Worm (Caenorhabditis elegans) whole organism, early embryonic: Measurements from ENCODE around the gene D2023.4.

Experiments
- B0310.2 ChIP-seq: sonication (generic microtip); optimal IDR thresholded peaks from 2 replicates; lab custom pipeline; 2016; ENCODE audit warnings: mild to moderate bottlenecking, missing genetic modification characterization, missing compliant biosample characterization
- F13C5.2 ChIP-seq: sonication (generic microtip); optimal IDR thresholded peaks from 2 replicates; lab custom pipeline; 2017; ENCODE audit warnings: mild to moderate bottlenecking, missing genetic modification characterization, inconsistent platforms, missing compliant biosample characterization
- aly-1 ChIP-seq: sonication (generic microtip); optimal IDR thresholded peaks from 2 replicates; lab custom pipeline; 2016; ENCODE audit warnings: missing genetic modification characterization, missing compliant biosample characterization
- ama-1 ChIP-seq: fragments of 150-350 bp; optimal IDR thresholded peaks from 2 replicates; lab custom pipeline; 2014
- ceh-13 ChIP-seq: fragments of 200-800 bp; sonication (Bioruptor generic); optimal IDR thresholded peaks from 2 replicates; lab custom pipeline; 2018; ENCODE audit warnings: mild to moderate bottlenecking, missing genetic modification characterization, missing compliant biosample characterization
- ceh-36 ChIP-seq: sonication (generic microtip); optimal IDR thresholded peaks from 2 replicates; lab custom pipeline; 2016; ENCODE audit warnings: missing genetic modification characterization, inconsistent platforms, missing compliant biosample characterization
- ets-7 ChIP-seq: sonication (generic microtip); optimal IDR thresholded peaks from 2 replicates; lab custom pipeline; 2016; ENCODE audit warnings: missing genotype, missing genetic modification characterization, missing compliant biosample characterization
- flt-1 ChIP-seq: fragments of 200-800 bp; sonication (Bioruptor generic); IDR thresholded peaks from 2 replicates; pipeline ENCODE4 v1.3.6; 2022; ENCODE audit warnings: missing genetic modification characterization, missing compliant biosample characterization
- hmbx-1 ChIP-seq: sonication (generic microtip); optimal IDR thresholded peaks from 2 replicates; lab custom pipeline; 2016; ENCODE audit warnings: mild to moderate bottlenecking, missing genetic modification characterization, missing compliant biosample characterization
- hmg-4 ChIP-seq: fragments of 200-800 bp; sonication (Bioruptor generic); optimal IDR thresholded peaks from 2 replicates; lab custom pipeline; 2018; ENCODE audit warnings: mild to moderate bottlenecking, missing genetic modification characterization, missing compliant biosample characterization
- hnd-1 ChIP-seq: sonication (generic microtip); optimal IDR thresholded peaks from 2 replicates; lab custom pipeline; 2016; ENCODE audit warnings: missing genetic modification characterization, missing compliant biosample characterization
- pes-1 ChIP-seq: fragments of 200-800 bp; sonication (Bioruptor generic); IDR thresholded peaks from 2 replicates; pipeline ENCODE4 v1.3.6; 2022; ENCODE audit warnings: missing genetic modification reagents, missing genetic modification characterization, missing compliant biosample characterization
- scrt-1 ChIP-seq: fragments of 200-800 bp; sonication (Bioruptor generic); IDR thresholded peaks from 2 replicates; pipeline ENCODE4 v1.3.6; 2022; ENCODE audit warnings: missing genetic modification characterization, missing compliant biosample characterization
- sea-1 ChIP-seq: fragments of 200-800 bp; sonication (Bioruptor generic); conservative IDR thresholded peaks from 2 replicates; pipeline ENCODE4 v1.3.6; 2022; ENCODE audit warnings: missing genetic modification characterization, missing compliant biosample characterization
- tbx-11 ChIP-seq: fragments of 200-800 bp; sonication (Bioruptor generic); IDR thresholded peaks from 2 replicates; pipeline ENCODE4 v1.3.6; 2022; ENCODE audit warnings: missing genetic modification characterization, missing compliant biosample characterization
- tbx-37 ChIP-seq: fragments of 200-800 bp; sonication (Bioruptor generic); conservative IDR thresholded peaks from 2 replicates; pipeline ENCODE4 v1.3.6; 2022; ENCODE audit warnings: missing genetic modification reagents, missing genetic modification characterization, missing compliant biosample characterization
- tra-4 ChIP-seq: sonication (generic microtip); optimal IDR thresholded peaks from 2 replicates; lab custom pipeline; 2017; ENCODE audit warnings: missing genetic modification characterization, missing compliant biosample characterization

The D2023.4 gene

DNA sequence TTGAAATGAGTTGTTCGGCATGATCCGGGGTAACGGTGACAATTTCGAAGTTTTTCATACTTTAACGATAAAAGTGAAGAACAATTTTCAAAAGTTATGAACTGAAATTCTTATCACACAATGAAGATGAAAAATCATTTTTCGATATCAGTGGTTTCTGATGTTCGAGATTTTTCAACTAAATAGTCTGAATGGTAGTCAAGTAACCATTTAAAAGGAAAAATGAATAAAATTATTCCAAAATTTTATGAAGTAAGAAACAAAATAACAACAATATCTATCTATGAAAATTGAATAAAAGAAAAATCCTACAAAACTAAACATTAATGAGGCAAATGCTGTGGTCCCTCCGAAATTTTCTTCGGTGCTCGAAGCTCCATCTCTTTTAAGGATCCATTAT is at the start of gene D2023.4:
Gene D2023.4, minus strand, starts transcription at position 101 of the 400 bp plus-strand sequence.
- TF ChIP-seq flt-1 (no peak), hmbx-1 (no peak), tbx-11 (GFP tag; lab: Robert Waterston, UW) (no peak), ceh-36 (tag; lab: Kevin White, UChicago) (no peak), hmg-4 (GFP tag; lab: Kevin White, UChicago) (no peak), ceh-13 (GFP tag; lab: Kevin White, UChicago) (no peak), ama-1 (lab: Kevin White, UChicago) (no peak), sea-1 (GFP tag; lab: Robert Waterston, UW) (no peak), scrt-1 (GFP tag; lab: Robert Waterston, UW) (no peak), tra-4 (tag; lab: Kevin White, UChicago) (no peak), tbx-37 (GFP tag; lab: Robert Waterston, UW) (no peak), pes-1 (no peak), aly-1 (tag; lab: Kevin White, UChicago) (no peak), F13C5.2 (tag; lab: Kevin White, UChicago) (no peak), ets-7 (tag; lab: Kevin White, UChicago) (no peak), hnd-1 (tag; lab: Kevin White, UChicago) (no peak)

DNA sequence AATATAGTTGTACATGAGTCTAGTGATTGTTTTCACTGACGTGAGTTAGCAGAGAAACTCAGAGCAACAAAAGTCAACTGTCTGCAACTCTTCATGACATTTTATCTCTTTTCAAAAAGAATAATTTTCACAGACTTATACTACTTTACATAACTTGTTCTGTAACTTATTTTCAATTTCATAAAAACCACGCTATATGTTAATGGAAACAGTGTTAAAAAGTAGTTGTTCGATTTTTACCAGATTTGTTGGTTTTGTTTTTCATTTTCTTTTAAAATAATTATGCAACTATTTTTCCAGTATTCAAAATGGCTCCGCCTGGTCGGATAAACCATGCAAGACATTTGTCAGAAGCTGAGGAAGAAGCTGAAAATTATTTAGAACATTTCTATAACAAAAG is 49.5 kb upstream of the D2023.4 start, which contains the start of gene sulp-4:
Gene sulp-4, plus strand, starts transcription at position 301 of the 400 bp plus-strand sequence.
- TF ChIP-seq hnd-1 (tag; lab: Kevin White, UChicago) (no peak), aly-1 (tag; lab: Kevin White, UChicago) (no peak)

DNA sequence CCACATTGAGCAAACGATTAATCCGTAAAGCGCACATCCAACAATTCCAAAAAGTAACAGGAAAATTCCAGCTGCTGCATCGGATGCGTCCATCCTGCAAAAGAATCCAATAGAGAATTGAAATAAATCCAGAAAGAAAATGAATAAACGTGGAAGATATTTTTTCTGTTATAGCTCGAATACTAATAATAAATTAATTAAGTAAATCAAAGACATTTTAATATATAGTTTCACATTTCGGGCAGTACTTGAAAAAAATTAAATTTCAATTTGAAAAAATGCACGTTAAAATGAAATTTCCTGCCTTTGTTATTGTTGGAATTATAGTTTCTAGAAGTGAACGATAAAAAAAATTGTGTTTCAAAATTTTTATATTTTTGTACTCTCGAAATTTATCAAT is 42.6 kb upstream of the D2023.4 start, which contains the start of gene R13H4.7:
Gene R13H4.7, minus strand, starts transcription at position 101 of the 400 bp plus-strand sequence.
- TF ChIP-seq scrt-1 (GFP tag; lab: Robert Waterston, UW) = no peak
- no peak for TF ChIP-seq tra-4 (tag; lab: Kevin White, UChicago)
- no peak for TF ChIP-seq B0310.2 (tag; lab: Kevin White, UChicago)
- no peak for TF ChIP-seq tbx-37 (GFP tag; lab: Robert Waterston, UW)
- no peak for TF ChIP-seq hnd-1 (tag; lab: Kevin White, UChicago)
- TF ChIP-seq hmg-4 (GFP tag; lab: Kevin White, UChicago) = no peak
- no peak for TF ChIP-seq flt-1

DNA sequence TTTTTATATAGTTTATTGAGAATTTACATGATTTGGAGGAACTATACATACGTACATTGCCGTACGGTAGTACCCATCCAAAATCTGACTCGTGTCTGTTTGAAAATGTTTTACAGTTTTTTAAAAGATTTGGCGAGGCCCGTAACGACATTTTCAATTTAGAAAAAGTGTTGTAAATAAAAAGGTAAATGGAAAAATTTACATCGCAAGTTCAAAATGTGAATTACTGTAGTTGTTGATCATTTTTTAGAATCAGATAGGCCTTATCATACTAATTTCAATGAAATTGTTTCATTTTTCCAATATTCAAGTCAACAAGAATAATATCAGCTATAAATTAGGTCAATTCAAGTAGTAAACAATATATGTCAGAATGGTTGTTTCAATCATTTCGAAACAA is 37.3 kb upstream of the D2023.4 start, which contains the start of gene R13H4.6:
Gene R13H4.6, plus strand, starts transcription at position 301 of the 400 bp plus-strand sequence.
- TF ChIP-seq pes-1 = no peak
- TF ChIP-seq ceh-36 (tag; lab: Kevin White, UChicago) = no peak
- no peak for TF ChIP-seq F13C5.2 (tag; lab: Kevin White, UChicago)
- no peak for TF ChIP-seq hmbx-1
- TF ChIP-seq tbx-37 (GFP tag; lab: Robert Waterston, UW) = no peak
- no peak for TF ChIP-seq hmg-4 (GFP tag; lab: Kevin White, UChicago)
- TF ChIP-seq sea-1 (GFP tag; lab: Robert Waterston, UW) = no peak
- TF ChIP-seq scrt-1 (GFP tag; lab: Robert Waterston, UW) = no peak
- no peak for TF ChIP-seq B0310.2 (tag; lab: Kevin White, UChicago)
- TF ChIP-seq tra-4 (tag; lab: Kevin White, UChicago) = no peak

DNA sequence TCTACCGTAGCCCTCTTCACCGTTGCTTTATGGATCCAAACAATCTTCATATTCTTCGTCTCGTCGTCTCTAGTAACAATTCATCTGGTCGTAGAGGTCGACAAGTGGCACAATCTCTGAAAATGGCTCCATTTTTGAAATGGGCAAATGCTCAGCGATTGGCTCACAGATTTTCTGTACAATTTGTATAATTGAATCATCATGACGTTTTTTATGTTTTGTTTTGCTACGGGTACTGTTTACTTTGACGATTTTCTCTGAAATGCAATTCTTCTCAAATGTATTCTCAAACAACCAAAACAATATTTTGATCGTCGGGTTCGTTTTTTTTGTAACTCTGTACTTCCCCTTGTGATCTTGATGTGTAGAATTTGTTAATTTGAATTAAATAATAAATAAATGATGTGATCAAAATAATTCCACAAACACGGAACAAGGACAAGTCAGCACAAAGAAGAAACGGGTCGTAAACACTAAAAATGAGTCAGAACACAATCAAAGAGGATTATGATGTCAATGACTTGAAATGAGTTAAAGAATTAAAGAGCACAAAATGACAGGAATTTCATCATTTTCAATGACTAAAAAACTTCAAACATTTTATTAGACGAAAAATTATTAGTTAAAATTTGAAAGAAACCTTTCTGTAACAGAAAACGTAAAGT is 36.5 kb upstream of the D2023.4 start:
- no peak for TF ChIP-seq hmbx-1
- no peak for TF ChIP-seq scrt-1 (GFP tag; lab: Robert Waterston, UW)
- TF ChIP-seq tbx-11 (GFP tag; lab: Robert Waterston, UW) = no peak
- no peak for TF ChIP-seq hnd-1 (tag; lab: Kevin White, UChicago)
- TF ChIP-seq ceh-36 (tag; lab: Kevin White, UChicago) = no peak
- no peak for TF ChIP-seq sea-1 (GFP tag; lab: Robert Waterston, UW)
- no peak for TF ChIP-seq tra-4 (tag; lab: Kevin White, UChicago)
- TF ChIP-seq aly-1 (tag; lab: Kevin White, UChicago) = no peak
- no peak for TF ChIP-seq pes-1
- TF ChIP-seq hmg-4 (GFP tag; lab: Kevin White, UChicago) = no peak

DNA sequence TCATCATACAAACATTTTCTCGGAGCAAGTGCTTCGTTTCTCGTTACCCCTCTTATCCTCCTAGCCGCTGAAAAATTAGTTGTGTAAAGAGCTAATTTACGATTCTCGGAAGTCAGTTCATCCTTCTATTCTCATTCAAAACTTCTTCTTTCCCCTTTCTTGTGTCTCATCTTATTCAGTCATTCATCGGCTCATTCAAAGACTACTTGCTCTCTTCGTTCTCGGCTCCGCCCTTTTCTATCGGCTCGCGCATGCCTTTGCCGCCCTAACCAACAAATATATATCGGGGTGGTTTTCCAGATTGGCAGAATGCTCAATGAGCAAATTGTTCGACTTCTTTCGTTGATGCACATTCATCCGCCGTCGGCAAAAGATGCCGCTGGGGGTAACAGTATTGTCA is 34.8 kb upstream of the D2023.4 start, which contains the start of gene R13H4.5:
Gene R13H4.5, plus strand, starts transcription at position 301 of the 400 bp plus-strand sequence.
- TF ChIP-seq scrt-1 (GFP tag; lab: Robert Waterston, UW) (no peak), tra-4 (tag; lab: Kevin White, UChicago) (no peak), ets-7 (tag; lab: Kevin White, UChicago) (no peak), ceh-36 (tag; lab: Kevin White, UChicago) (no peak), flt-1 (no peak), aly-1 (tag; lab: Kevin White, UChicago) (no peak), pes-1 (no peak), hmbx-1 (no peak), F13C5.2 (tag; lab: Kevin White, UChicago) (no peak), B0310.2 (tag; lab: Kevin White, UChicago) (no peak)

DNA sequence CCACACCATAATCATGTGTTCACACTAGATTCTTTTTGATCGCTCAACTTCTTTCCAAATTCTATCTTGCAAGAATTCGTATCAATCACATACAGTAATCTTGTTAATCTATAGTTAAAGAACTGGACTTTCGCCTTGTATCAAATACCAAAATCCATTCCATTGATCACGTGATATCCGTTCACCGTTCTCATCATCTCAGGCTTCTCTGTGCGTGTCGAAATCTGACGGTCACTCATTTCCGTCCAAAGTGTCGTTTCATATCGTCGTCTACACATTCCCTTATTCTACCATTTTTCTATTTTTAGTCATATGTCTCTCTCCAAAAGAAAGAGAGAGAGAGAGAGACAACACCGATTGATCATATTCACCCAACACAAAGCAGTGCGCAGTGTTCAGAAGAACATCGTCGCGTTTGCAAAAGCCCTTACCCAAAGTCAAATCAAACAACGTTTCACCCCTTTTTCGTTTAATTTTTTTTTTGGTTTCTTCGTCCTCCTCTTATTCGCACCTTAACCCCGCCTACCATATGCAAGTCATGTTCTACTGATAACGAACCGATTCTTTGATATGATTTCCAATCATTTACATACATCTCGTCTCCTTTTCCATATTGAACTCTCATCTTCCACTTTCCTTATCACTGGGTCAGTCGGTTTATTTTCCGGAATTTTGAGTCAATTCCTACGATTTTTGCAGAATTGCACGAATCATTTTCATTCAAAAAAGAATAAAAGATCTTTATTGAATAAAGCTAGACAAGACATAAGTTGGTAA is 33.7 kb upstream of the D2023.4 start:
- no peak for TF ChIP-seq B0310.2 (tag; lab: Kevin White, UChicago)
- no peak for TF ChIP-seq hmg-4 (GFP tag; lab: Kevin White, UChicago)
- TF ChIP-seq tra-4 (tag; lab: Kevin White, UChicago) = no peak
- no peak for TF ChIP-seq scrt-1 (GFP tag; lab: Robert Waterston, UW)
- TF ChIP-seq tbx-11 (GFP tag; lab: Robert Waterston, UW) = no peak
- TF ChIP-seq sea-1 (GFP tag; lab: Robert Waterston, UW) = no peak
- no peak for TF ChIP-seq aly-1 (tag; lab: Kevin White, UChicago)
- no peak for TF ChIP-seq F13C5.2 (tag; lab: Kevin White, UChicago)
- TF ChIP-seq pes-1 = no peak
- no peak for TF ChIP-seq tbx-37 (GFP tag; lab: Robert Waterston, UW)
- no peak for TF ChIP-seq ama-1 (lab: Kevin White, UChicago)
- no peak for TF ChIP-seq ets-7 (tag; lab: Kevin White, UChicago)
- TF ChIP-seq ceh-36 (tag; lab: Kevin White, UChicago) = no peak
- no peak for TF ChIP-seq flt-1
- no peak for TF ChIP-seq ceh-13 (GFP tag; lab: Kevin White, UChicago)
- TF ChIP-seq hnd-1 (tag; lab: Kevin White, UChicago) = no peak
- TF ChIP-seq hmbx-1 = no peak
